Worm (Caenorhabditis elegans) whole organism, late embryonic: ENCODE data around the gene pqn-48.

ENCODE experiments used
- C08G9.2 ChIP-seq: sonication (generic microtip); optimal IDR thresholded peaks from 2 replicates; lab custom pipeline; 2016; ENCODE audit warnings: mild to moderate bottlenecking, missing genetic modification characterization, moderate library complexity, missing compliant biosample characterization
- K09A11.1 ChIP-seq: sonication (generic microtip); optimal IDR thresholded peaks from 2 replicates; lab custom pipeline; 2017; ENCODE audit warnings: antibody characterized with exemption, mild to moderate bottlenecking, missing genetic modification characterization, missing compliant biosample characterization; ENCODE audit not compliant: insufficient read depth
- Y22D7AL.16 ChIP-seq: sonication (generic microtip); optimal IDR thresholded peaks from 2 replicates; lab custom pipeline; 2016; ENCODE audit warnings: missing genetic modification characterization, missing compliant biosample characterization
- ahr-1 ChIP-seq: sonication (generic microtip); optimal IDR thresholded peaks from 2 replicates; lab custom pipeline; 2016; ENCODE audit warnings: missing genetic modification characterization, missing compliant biosample characterization
- ceh-18 ChIP-seq: sonication (generic microtip); optimal IDR thresholded peaks from 2 replicates; lab custom pipeline; 2016; ENCODE audit warnings: missing genetic modification characterization, missing compliant biosample characterization
- ceh-2 ChIP-seq: sonication (generic microtip); optimal IDR thresholded peaks from 2 replicates; lab custom pipeline; 2016; ENCODE audit warnings: missing genotype, missing genetic modification characterization, missing compliant biosample characterization
- ceh-45 ChIP-seq: fragments of 200-800 bp; sonication (Bioruptor generic); IDR thresholded peaks from 2 replicates; pipeline ENCODE4 v1.3.6; 2022; ENCODE audit warnings: missing genetic modification reagents, missing genetic modification characterization, missing compliant biosample characterization
- ceh-9 ChIP-seq: sonication (generic microtip); optimal IDR thresholded peaks from 2 replicates; lab custom pipeline; 2016; ENCODE audit warnings: mild to moderate bottlenecking, missing genetic modification characterization, inconsistent platforms, missing compliant biosample characterization
- che-1 ChIP-seq: sonication (generic microtip); optimal IDR thresholded peaks from 2 replicates; lab custom pipeline; 2016; ENCODE audit warnings: mild to moderate bottlenecking, missing genetic modification characterization, missing compliant biosample characterization
- dve-1 ChIP-seq: sonication (generic microtip); optimal IDR thresholded peaks from 2 replicates; lab custom pipeline; 2017; ENCODE audit warnings: antibody characterized with exemption, mild to moderate bottlenecking, missing genetic modification characterization, missing compliant biosample characterization
- elt-2 ChIP-seq: sonication (generic microtip); optimal IDR thresholded peaks from 2 replicates; lab custom pipeline; 2016; ENCODE audit warnings: missing genetic modification reagents, missing genetic modification characterization, missing compliant biosample characterization
- elt-4 ChIP-seq: sonication (generic microtip); optimal IDR thresholded peaks from 2 replicates; lab custom pipeline; 2016; ENCODE audit warnings: missing genetic modification characterization, missing compliant biosample characterization
- fax-1 ChIP-seq: sonication (generic microtip); optimal IDR thresholded peaks from 2 replicates; lab custom pipeline; 2016; ENCODE audit warnings: missing genotype, missing genetic modification characterization, missing compliant biosample characterization
- fkh-6 ChIP-seq: sonication (generic microtip); optimal IDR thresholded peaks from 2 replicates; lab custom pipeline; 2016; ENCODE audit warnings: missing genetic modification characterization, missing compliant biosample characterization
- hlh-15 ChIP-seq: sonication (generic microtip); optimal IDR thresholded peaks from 2 replicates; lab custom pipeline; 2016; ENCODE audit warnings: missing genetic modification characterization, missing compliant biosample characterization
- hlh-30 ChIP-seq: sonication (generic microtip); optimal IDR thresholded peaks from 2 replicates; lab custom pipeline; 2017; ENCODE audit warnings: antibody characterized with exemption, missing genetic modification characterization, missing compliant biosample characterization; ENCODE audit not compliant: insufficient read depth
- lin-11 ChIP-seq: fragments of 200-800 bp; sonication (Bioruptor generic); optimal IDR thresholded peaks from 2 replicates; lab custom pipeline; 2018; ENCODE audit warnings: mild to moderate bottlenecking, missing genetic modification characterization, missing compliant biosample characterization
- madf-2 ChIP-seq: sonication (generic microtip); optimal IDR thresholded peaks from 2 replicates; lab custom pipeline; 2017; ENCODE audit warnings: missing genetic modification characterization, missing compliant biosample characterization
- nfya-1 ChIP-seq: sonication (generic microtip); optimal IDR thresholded peaks from 2 replicates; lab custom pipeline; 2017; ENCODE audit warnings: missing genetic modification characterization, mild to moderate bottlenecking, missing compliant biosample characterization, antibody characterized with exemption, moderate library complexity
- nhr-11 ChIP-seq: fragments of 150-350 bp; optimal IDR thresholded peaks from 2 replicates; lab custom pipeline; 2014; ENCODE audit warnings: missing biosample characterization, missing genetic modification characterization
- pag-3 ChIP-seq: sonication (generic microtip); optimal IDR thresholded peaks from 2 replicates; lab custom pipeline; 2016; ENCODE audit warnings: missing compliant biosample characterization, missing genetic modification characterization, borderline replicate concordance
- pat-9 ChIP-seq: fragments of 200-800 bp; sonication (Bioruptor generic); optimal IDR thresholded peaks from 2 replicates; lab custom pipeline; 2018; ENCODE audit warnings: mild to moderate bottlenecking, missing genetic modification characterization, moderate library complexity, missing compliant biosample characterization
- pax-1 ChIP-seq: fragments of 150-350 bp; optimal IDR thresholded peaks from 2 replicates; lab custom pipeline; 2014; ENCODE audit warnings: missing biosample characterization, missing genetic modification characterization
- pha-4 ChIP-seq: fragments of 150-350 bp; optimal IDR thresholded peaks from 2 replicates; lab custom pipeline; 2018; ENCODE audit warnings: missing biosample characterization, missing genetic modification reagents, missing genetic modification characterization
- pqm-1 ChIP-seq: sonication (generic microtip); optimal IDR thresholded peaks from 2 replicates; lab custom pipeline; 2016; ENCODE audit warnings: missing genetic modification characterization, missing compliant biosample characterization
- pros-1 ChIP-seq: fragments of 150-350 bp; optimal IDR thresholded peaks from 2 replicates; lab custom pipeline; 2014; ENCODE audit warnings: missing biosample characterization, missing genetic modification reagents, missing genetic modification characterization
- ref-2 ChIP-seq: sonication (generic microtip); optimal IDR thresholded peaks from 2 replicates; lab custom pipeline; 2016; ENCODE audit warnings: missing genetic modification characterization, missing compliant biosample characterization
- sox-2 ChIP-seq: fragments of 200-800 bp; sonication (Bioruptor generic); IDR thresholded peaks from 2 replicates; pipeline ENCODE4 v1.3.6; 2022; ENCODE audit warnings: missing genetic modification reagents, missing genetic modification characterization, missing compliant biosample characterization
- sox-4 ChIP-seq: sonication (generic microtip); optimal IDR thresholded peaks from 2 replicates; lab custom pipeline; 2017; ENCODE audit warnings: mild to moderate bottlenecking, missing genetic modification characterization, inconsistent platforms, missing compliant biosample characterization
- tbx-2 ChIP-seq: sonication (generic microtip); optimal IDR thresholded peaks from 2 replicates; lab custom pipeline; 2016; ENCODE audit warnings: missing genetic modification characterization, missing compliant biosample characterization
- unc-3 ChIP-seq, 2 experiments: fragments of 200-800 bp in 1 of 2; sonication (Bioruptor generic) in 1 of 2; sonication (generic microtip) in 1 of 2; conservative IDR thresholded peaks in 1 of 2; optimal IDR thresholded peaks in 1 of 2; 2 replicates each; pipeline versions ENCODE4 v1.3.6 to Lab custom; 2016 to 2022; ENCODE audit warnings: missing compliant biosample characterization in 2 of 2, missing genetic modification characterization in 2 of 2, missing genetic modification reagents in 1 of 2
- unc-55 ChIP-seq: sonication (generic microtip); optimal IDR thresholded peaks from 2 replicates; lab custom pipeline; 2017; ENCODE audit warnings: missing biosample characterization, missing genetic modification reagents, missing genetic modification characterization

The pqn-48 gene

DNA sequence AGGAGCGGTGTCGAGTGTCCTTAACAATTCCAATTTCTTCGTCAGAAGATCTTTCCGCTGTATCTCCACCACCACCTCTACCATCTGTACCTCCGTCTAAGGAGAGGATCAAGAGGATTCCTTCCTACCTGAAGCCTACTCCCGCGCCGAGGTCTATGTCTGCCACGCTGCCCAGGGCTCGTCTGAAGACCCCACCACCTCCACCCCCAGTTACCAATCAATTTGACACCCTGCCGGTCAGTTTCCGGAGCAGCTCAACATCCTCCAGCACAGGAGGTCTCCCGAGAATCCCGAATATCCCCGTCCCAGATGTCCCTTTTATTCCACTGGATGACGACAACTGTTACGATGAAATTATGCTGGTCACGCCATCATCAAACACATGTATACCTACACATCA lies 30.7 kb upstream of the pqn-48 start (continued):
- TF ChIP-seq unc-3 (GFP tag; conservative IDR thresholded peaks at IDR 0.05; lab: Robert Waterston, UW) = no peak
- TF ChIP-seq unc-3 (tag; optimal IDR thresholded peaks at IDR 0.05; lab: Kevin White, UChicago) = no peak
- TF ChIP-seq, all 69 proteins: peak for 0

DNA sequence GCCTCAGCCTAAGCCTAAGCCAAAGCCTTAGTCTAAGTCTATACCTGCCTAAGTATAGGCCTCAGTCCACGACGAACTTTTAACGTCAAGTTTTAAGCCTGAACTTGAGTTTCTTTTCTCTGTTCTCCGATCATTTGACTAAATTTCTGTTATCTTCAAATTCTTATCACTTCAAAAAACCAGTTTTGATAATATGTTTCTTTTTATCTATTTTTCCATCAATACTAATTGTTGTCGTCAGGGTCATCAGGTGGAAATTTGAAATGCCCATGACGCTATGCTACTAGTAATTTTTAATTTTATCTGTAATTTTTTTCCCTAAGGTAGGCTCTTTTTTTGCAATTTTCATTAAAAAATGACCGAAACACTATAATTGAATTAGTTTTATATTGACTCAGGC lies 27.2 kb upstream of the pqn-48 start:
- TF ChIP-seq pha-4 = no peak
- peak; percentile 42 for TF ChIP-seq elt-2

DNA sequence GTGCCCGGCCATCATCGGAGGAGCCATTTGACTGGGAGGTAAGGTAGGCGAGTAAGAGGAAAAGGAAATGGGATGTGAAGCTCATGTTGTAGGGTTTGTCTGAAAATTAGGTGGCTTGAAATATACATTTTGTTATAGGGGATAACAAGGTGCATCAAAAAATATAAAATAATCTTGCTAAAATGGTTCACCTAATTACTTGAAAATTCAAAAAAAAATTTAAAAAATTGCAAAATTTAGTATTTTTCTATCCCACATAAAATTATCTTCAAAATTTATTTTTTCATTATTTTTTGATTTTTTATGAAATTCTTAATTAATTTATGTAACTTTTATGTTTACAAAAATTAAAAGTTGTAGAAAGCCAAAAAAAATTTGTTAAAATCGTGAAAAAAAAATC lies 20.1 kb upstream of the pqn-48 start, which contains the start of gene K07D4.6:
TSS of gene K07D4.6 (minus strand) at position 101 of the 400 bp plus-strand sequence.
- no peak for TF ChIP-seq ref-2 (tag; lab: Kevin White, UChicago)
- no peak for TF ChIP-seq K09A11.1
- no peak for TF ChIP-seq elt-4 (tag; lab: Kevin White, UChicago)
- no peak for TF ChIP-seq sox-2 (GFP tag; lab: Robert Waterston, UW)

DNA sequence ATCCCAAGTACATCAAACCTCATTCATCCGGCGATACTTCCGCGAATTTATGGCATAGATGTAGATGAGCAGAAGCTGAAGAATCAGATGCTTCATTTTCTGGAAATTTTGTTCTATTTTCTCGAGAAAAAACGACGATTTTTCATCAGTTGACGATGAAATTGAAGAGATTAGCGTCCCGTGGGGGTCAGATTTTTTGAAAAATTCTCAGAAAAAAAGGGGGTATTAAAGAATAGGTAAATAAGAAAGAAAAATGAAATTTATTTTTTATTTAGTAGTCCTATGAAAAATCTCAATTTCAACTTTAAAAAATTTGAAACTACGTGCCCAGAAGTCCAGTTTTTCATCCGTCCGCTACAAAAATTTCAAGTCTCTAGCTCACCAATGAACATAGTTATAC lies 13.2 kb upstream of the pqn-48 start, which contains the start of gene K07D4.5:
TSS of gene K07D4.5 (minus strand) at position 101 of the 400 bp plus-strand sequence.
- TF ChIP-seq unc-55 (GFP tag; lab: Kevin White, UChicago) (no peak), ceh-9 (no peak), fkh-6 (tag; lab: Kevin White, UChicago) (no peak), elt-4 (tag; lab: Kevin White, UChicago) (no peak), pros-1 (no peak), madf-2 (no peak), ceh-2 (tag; lab: Kevin White, UChicago) (no peak), C08G9.2 (tag; lab: Kevin White, UChicago) (no peak), pag-3 (tag; lab: Kevin White, UChicago) (no peak)

DNA sequence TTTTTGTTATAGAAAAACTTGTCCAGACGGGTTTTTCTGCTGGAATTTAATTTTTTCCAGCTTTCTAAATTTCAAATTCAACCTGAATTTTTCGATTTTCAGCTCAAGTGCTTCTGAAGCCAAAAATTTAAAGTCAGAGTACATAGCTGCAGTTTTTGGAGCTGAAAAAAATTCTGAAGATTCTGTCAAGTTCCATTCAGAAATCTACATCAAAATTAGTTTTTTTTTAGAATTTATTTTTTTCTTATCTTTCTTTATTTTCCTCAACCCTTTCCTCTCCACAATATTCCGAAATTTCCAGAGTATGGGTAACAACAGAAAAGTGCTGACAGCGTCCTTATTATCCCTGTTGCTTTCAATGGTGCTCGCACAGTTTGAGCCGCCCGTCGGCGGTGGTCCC lies 10.4 kb upstream of the pqn-48 start, which contains the start of gene K07D4.9:
TSS of gene K07D4.9 (plus strand) at position 301 of the 400 bp plus-strand sequence.
- TF ChIP-seq pat-9 (tag; lab: Kevin White, UChicago) (no peak), nfya-1 (tag; lab: Kevin White, UChicago) (no peak), tbx-2 (no peak), hlh-15 (no peak), hlh-30 (tag; lab: Kevin White, UChicago) (no peak), pax-1 (no peak), sox-4 (tag; lab: Kevin White, UChicago) (no peak), ceh-18 (tag; lab: Kevin White, UChicago) (no peak), Y22D7AL.16 (tag; lab: Kevin White, UChicago) (no peak), pqm-1 (tag; lab: Kevin White, UChicago) (no peak), che-1 (tag; lab: Kevin White, UChicago) (no peak), fax-1 (tag; lab: Kevin White, UChicago) (no peak), dve-1 (tag; lab: Kevin White, UChicago) (no peak), ceh-45 (GFP tag; lab: Robert Waterston, UW) (no peak), elt-2 (no peak)

DNA sequence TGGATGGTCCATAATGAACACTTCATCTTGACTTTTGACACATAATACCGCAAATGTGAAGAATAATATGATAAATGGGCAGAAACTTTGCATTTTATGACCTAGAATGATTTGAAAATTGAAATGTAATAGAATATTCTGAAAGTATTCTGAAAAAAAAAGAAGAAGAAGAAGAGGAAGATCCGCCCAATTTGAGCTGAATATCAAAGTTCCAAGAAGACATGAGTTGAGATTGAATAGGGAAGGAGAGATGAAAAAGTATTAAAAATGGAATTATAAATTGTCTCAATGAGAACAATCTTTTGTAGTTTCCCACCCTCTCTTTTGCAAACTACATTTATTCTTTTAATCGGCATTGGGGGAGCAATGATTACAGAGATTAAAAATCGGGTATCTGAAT lies 6.4 kb upstream of the pqn-48 start, which contains the start of gene K07D4.4:
TSS of gene K07D4.4 (minus strand) at position 101 of the 400 bp plus-strand sequence.
- TF ChIP-seq sox-2 (GFP tag; lab: Robert Waterston, UW) = no peak
- no peak for TF ChIP-seq ahr-1 (tag; lab: Kevin White, UChicago)
- no peak for TF ChIP-seq lin-11
- TF ChIP-seq nhr-11 (tag; lab: Kevin White, UChicago) = no peak
- no peak for TF ChIP-seq ref-2 (tag; lab: Kevin White, UChicago)
- no peak for TF ChIP-seq nfya-1 (tag; lab: Kevin White, UChicago)
- TF ChIP-seq madf-2 = no peak
- no peak for TF ChIP-seq hlh-30 (tag; lab: Kevin White, UChicago)
- no peak for TF ChIP-seq pros-1
- TF ChIP-seq elt-4 (tag; lab: Kevin White, UChicago) = no peak
